Fruit fly (Drosophila melanogaster): ENCODE measurements around the gene CAH16.

CAH16 gene

dm6 chr3R:31222125-31222889, 37.7 kb upstream of the CAH16 start (continued):
- TF ChIP-seq CG15336 (GFP tag; IDR thresholded peaks at IDR 0.05) (no peak), lz (GFP tag; optimal IDR thresholded peaks at IDR 0.05) (peak; percentile 79), CG34406 (GFP tag; optimal IDR thresholded peaks at IDR 0.05) (peak; percentile 47), CG6792 (GFP tag; optimal IDR thresholded peaks at IDR 0.05) (peak; percentile 75), ss (GFP tag; optimal IDR thresholded peaks at IDR 0.05) (peak; percentile 31 to 59), CG6854 (GFP tag; optimal IDR thresholded peaks at IDR 0.05) (no peak), Hr38 (GFP tag; optimal IDR thresholded peaks at IDR 0.05) (no peak), CG7368 (GFP tag; optimal IDR thresholded peaks at IDR 0.05) (peak; percentile 43), acj6 (GFP tag; optimal IDR thresholded peaks at IDR 0.05) (peak; percentile 66), pdm3 (GFP tag; optimal IDR thresholded peaks at IDR 0.05) (peak; percentile 75), Eip93F (GFP tag; optimal IDR thresholded peaks at IDR 0.05) (no peak), Sox102F (GFP tag; optimal IDR thresholded peaks at IDR 0.05) (peak; percentile 71), Sox15 (GFP tag; optimal IDR thresholded peaks at IDR 0.05) (peak; percentile 48), dac (GFP tag; optimal IDR thresholded peaks at IDR 0.05) (peak; percentile 44), Gug (GFP tag; IDR thresholded peaks at IDR 0.05) (no peak), CG6276 (GFP tag; optimal IDR thresholded peaks at IDR 0.05) (peak; percentile 32)

- TF ChIP-seq CG3032 (tag; optimal IDR thresholded peaks at IDR 0.05) (no peak), CG10631 (GFP tag; optimal IDR thresholded peaks at IDR 0.05) (no peak), CG6808 (GFP tag; optimal IDR thresholded peaks at IDR 0.05) (no peak), pdm3 (GFP tag; optimal IDR thresholded peaks at IDR 0.05) (no peak), svp (GFP tag) (no peak), Sox102F (GFP tag; optimal IDR thresholded peaks at IDR 0.05) (no peak), net (GFP tag; optimal IDR thresholded peaks at IDR 0.05) (no peak), CG4318 (GFP tag; optimal IDR thresholded peaks at IDR 0.05) (no peak), CG11294 (GFP tag; IDR thresholded peaks at IDR 0.05) (no peak), CG7368 (GFP tag; optimal IDR thresholded peaks at IDR 0.05) (no peak), fd59A (GFP tag; optimal IDR thresholded peaks at IDR 0.05) (no peak), CG9139 (GFP tag; optimal IDR thresholded peaks at IDR 0.05) (no peak), Lpt (GFP tag; optimal IDR thresholded peaks at IDR 0.05) (no peak), Met (GFP tag; optimal IDR thresholded peaks at IDR 0.05) (no peak), CG8119 (GFP tag; IDR thresholded peaks at IDR 0.05) (no peak), CG8319 (GFP tag; optimal IDR thresholded peaks at IDR 0.05) (no peak), Eip78C (GFP tag) (no peak)
Observed at dm6 chr3R:31222890-31223569, 37.0 kb upstream of the CAH16 start.

- TF ChIP-seq CG8319 (GFP tag; optimal IDR thresholded peaks at IDR 0.05) (no peak), Blimp-1 (GFP tag; optimal IDR thresholded peaks at IDR 0.05) (no peak), CG6163 (GFP tag; IDR thresholded peaks at IDR 0.05) (0 out of 3 replicates have a peak, but pooled peaks have one; percentile 33), Ets21C (GFP tag; optimal IDR thresholded peaks at IDR 0.05) (no peak), svp (GFP tag) (peak; percentile 98), Eip78C (GFP tag) (peak; percentile 46)
Observed at dm6 chr3R:31223971-31224860, 35.8 kb upstream of the CAH16 start.
